Fruit fly (Drosophila melanogaster): ENCODE measurements around the gene CG11626.
A peak's percentile ranks its signal among the peaks of the same experiment; 100 is the strongest.

The CG11626 gene

DNA sequence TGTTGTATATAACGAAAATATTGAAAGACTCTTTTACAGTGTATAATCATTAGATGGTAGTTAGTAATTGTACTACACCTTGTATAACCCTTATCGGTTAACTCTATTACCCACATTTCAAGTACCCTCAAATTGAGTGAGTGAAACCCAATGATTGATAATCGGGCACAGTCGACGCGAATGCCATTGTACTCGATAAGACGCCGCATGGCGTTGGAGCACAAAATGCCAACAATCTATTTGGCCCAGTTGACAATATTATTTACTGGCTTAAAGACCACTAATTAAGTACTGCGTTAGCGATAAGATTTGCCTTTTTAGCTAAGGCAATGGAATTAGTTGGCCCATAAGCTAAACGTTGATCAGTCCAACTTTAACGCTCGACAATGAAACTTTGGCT lies 21.1 kb upstream of the CG11626 start, which contains the start of gene CG3734 (continued):
- TF ChIP-seq stc (GFP tag; IDR thresholded peaks at IDR 0.05) (no peak), CG10959 (GFP tag; IDR thresholded peaks at IDR 0.05) (no peak), Dp (GFP tag; optimal IDR thresholded peaks at IDR 0.05) (no peak), Mad (GFP tag; optimal IDR thresholded peaks at IDR 0.05) (no peak), CG16815 (GFP tag; optimal IDR thresholded peaks at IDR 0.05) (no peak), zen (tag; optimal IDR thresholded peaks at IDR 0.05) (no peak), dm (GFP tag; optimal IDR thresholded peaks at IDR 0.05) (no peak), CG12155 (GFP tag; optimal IDR thresholded peaks at IDR 0.05) (no peak), CG1602 (GFP tag; optimal IDR thresholded peaks at IDR 0.05) (no peak), CG10431 (GFP tag; optimal IDR thresholded peaks at IDR 0.05) (no peak), Bgb (GFP tag; IDR thresholded peaks at IDR 0.05; ENCODE audit: partially characterized antibody) (no peak), Pdp1 (GFP tag; optimal IDR thresholded peaks at IDR 0.05) (peak in 1 of 2 experiments; percentile 47), CG33557 (GFP tag; optimal IDR thresholded peaks at IDR 0.05) (no peak), CrebB (tag; optimal IDR thresholded peaks at IDR 0.05) (no peak), CkIIα-i1 (GFP tag; IDR thresholded peaks at IDR 0.05) (no peak), CG1792 (GFP tag; optimal IDR thresholded peaks at IDR 0.05) (no peak), Bteb2 (GFP tag; optimal IDR thresholded peaks at IDR 0.05) (no peak), CG2678 (tag; optimal IDR thresholded peaks at IDR 0.05) (no peak), CG10543 (GFP tag; optimal IDR thresholded peaks at IDR 0.05) (no peak), CG7556 (GFP tag; optimal IDR thresholded peaks at IDR 0.05) (no peak), CG9876 (GFP tag; optimal IDR thresholded peaks at IDR 0.05) (no peak), CG4360 (GFP tag; IDR thresholded peaks at IDR 0.05) (no peak), CG3726 (GFP tag; IDR thresholded peaks at IDR 0.05) (no peak), CG10274 (GFP tag; optimal IDR thresholded peaks at IDR 0.05) (no peak), CG18764 (GFP tag; optimal IDR thresholded peaks at IDR 0.05) (no peak), Rfx (GFP tag; IDR thresholded peaks at IDR 0.05) (no peak), CG31441 (GFP tag; IDR thresholded peaks at IDR 0.05) (no peak), CG34422 (GFP tag; IDR thresholded peaks at IDR 0.05) (no peak), CG10366 (GFP tag; IDR thresholded peaks at IDR 0.05) (no peak), CG16779 (GFP tag; IDR thresholded peaks at IDR 0.05) (no peak), CG7786 (GFP tag; optimal IDR thresholded peaks at IDR 0.05) (no peak), mld (GFP tag; IDR thresholded peaks at IDR 0.05; ENCODE audit: partially characterized antibody) (no peak), z (GFP tag; IDR thresholded peaks at IDR 0.05) (peak; percentile 82), CG6254 (GFP tag; optimal IDR thresholded peaks at IDR 0.05) (no peak), CG9727 (GFP tag; optimal IDR thresholded peaks at IDR 0.05) (no peak), CG2199 (GFP tag; IDR thresholded peaks at IDR 0.05) (no peak), CG2120 (GFP tag; optimal IDR thresholded peaks at IDR 0.05) (no peak), CG32532 (GFP tag; IDR thresholded peaks at IDR 0.05) (no peak), CG4730 (GFP tag; IDR thresholded peaks at IDR 0.05) (no peak), kni (GFP tag; optimal IDR thresholded peaks at IDR 0.05) (no peak), CG6689 (GFP tag; IDR thresholded peaks at IDR 0.05) (no peak), vnd (GFP tag; IDR thresholded peaks at IDR 0.05; ENCODE audit: partially characterized antibody) (peak; percentile 36; the same call in 1 of the 3 replicates), CG3407 (GFP tag; optimal IDR thresholded peaks at IDR 0.05) (no peak), GATAe (GFP tag; conservative IDR thresholded peaks at IDR 0.05) (no peak), psq (GFP tag; optimal IDR thresholded peaks at IDR 0.05) (no peak), NK7.1 (GFP tag; optimal IDR thresholded peaks at IDR 0.05) (no peak), CG6765 (GFP tag; optimal IDR thresholded peaks at IDR 0.05) (no peak), fd96Cb (tag; optimal IDR thresholded peaks at IDR 0.05) (no peak), MTF-1 (GFP tag; optimal IDR thresholded peaks at IDR 0.05; ENCODE audit: borderline replicate concordance) (no peak), odd (GFP tag; optimal IDR thresholded peaks at IDR 0.05) (no peak), pnt (GFP tag; optimal IDR thresholded peaks at IDR 0.05) (no peak), bigmax (GFP tag; optimal IDR thresholded peaks at IDR 0.05) (no peak)
